Fruit fly (Drosophila melanogaster): ENCODE data around the gene Neto.
A peak's percentile ranks its signal among the peaks of the same experiment; 100 is the strongest.

The Neto gene

dm6 chrX:13411376-13411973, 34.2 kb upstream of the Neto start:
- TF ChIP-seq rn (GFP tag; IDR thresholded peaks at IDR 0.05) (no peak), Snoo (tag; optimal IDR thresholded peaks at IDR 0.05) (no peak), CG4496 (GFP tag; IDR thresholded peaks at IDR 0.05) (peak; percentile 7; the same call in 1 of the 3 replicates), CG32121 (GFP tag; IDR thresholded peaks at IDR 0.05) (no peak), CG10348 (GFP tag; IDR thresholded peaks at IDR 0.05) (no peak), Ets98B (GFP tag; IDR thresholded peaks at IDR 0.05) (peak; percentile 52; the same call in 1 of the 2 replicates), Pif1A (GFP tag; optimal IDR thresholded peaks at IDR 0.05) (no peak), CG17806 (tag; optimal IDR thresholded peaks at IDR 0.05) (no peak), CG14655 (GFP tag; optimal IDR thresholded peaks at IDR 0.05) (no peak), Pif1B (GFP tag; optimal IDR thresholded peaks at IDR 0.05) (peak; percentile 5), CG12605 (GFP tag; IDR thresholded peaks at IDR 0.05) (0 out of 2 replicates have a peak, but pooled peaks have one; percentile 10), EcR (GFP tag; optimal IDR thresholded peaks at IDR 0.05) (no peak), gl (tag; optimal IDR thresholded peaks at IDR 0.05) (no peak), CG8159 (tag; optimal IDR thresholded peaks at IDR 0.05) (no peak), fd96Ca (GFP tag; IDR thresholded peaks at IDR 0.05) (peak; percentile 65; the same call in 2 of the 3 replicates), CG15710 (tag; optimal IDR thresholded peaks at IDR 0.05) (no peak)

dm6 chrX:13412941-13413613, 32.6 kb upstream of the Neto start, which contains the start of the genes CG1998 and Set2:
Gene CG1998 (minus strand): TSS chrX:13413074.
Gene Set2 (plus strand): TSS chrX:13413242.
- peak; percentile 24; the same call in 1 of the 2 replicates for TF ChIP-seq Ets98B (GFP tag; IDR thresholded peaks at IDR 0.05)
- no peak for TF ChIP-seq CG15710 (tag; optimal IDR thresholded peaks at IDR 0.05)

dm6 chrX:13421059-13421458, 24.6 kb upstream of the Neto start:
- TF ChIP-seq CG15710 (tag; optimal IDR thresholded peaks at IDR 0.05), result no peak
- no peak for TF ChIP-seq EcR (GFP tag; optimal IDR thresholded peaks at IDR 0.05)
- no peak for TF ChIP-seq Snoo (tag; optimal IDR thresholded peaks at IDR 0.05)
- no peak for TF ChIP-seq rn (GFP tag; IDR thresholded peaks at IDR 0.05)
- no peak for TF ChIP-seq gl (tag; optimal IDR thresholded peaks at IDR 0.05)
- TF ChIP-seq CG17806 (tag; optimal IDR thresholded peaks at IDR 0.05), result no peak
- TF ChIP-seq CG8159 (tag; optimal IDR thresholded peaks at IDR 0.05), result no peak
- TF ChIP-seq CG4496 (GFP tag; IDR thresholded peaks at IDR 0.05), result no peak
- TF ChIP-seq CG13204 (GFP tag; optimal IDR thresholded peaks at IDR 0.05), result no peak
- no peak for TF ChIP-seq CG8301 (tag; optimal IDR thresholded peaks at IDR 0.05)
- TF ChIP-seq Pif1B (GFP tag; optimal IDR thresholded peaks at IDR 0.05), result no peak
- TF ChIP-seq Pif1A (GFP tag; optimal IDR thresholded peaks at IDR 0.05), result no peak
- no peak for TF ChIP-seq fd96Ca (GFP tag; IDR thresholded peaks at IDR 0.05)
- no peak for TF ChIP-seq Ets98B (GFP tag; IDR thresholded peaks at IDR 0.05)
- no peak for TF ChIP-seq D1 (tag; optimal IDR thresholded peaks at IDR 0.05)
- no peak for TF ChIP-seq CG12605 (GFP tag; IDR thresholded peaks at IDR 0.05)
- TF ChIP-seq CG9948 (tag; optimal IDR thresholded peaks at IDR 0.05), result no peak
- TF ChIP-seq CG14655 (GFP tag; optimal IDR thresholded peaks at IDR 0.05), result no peak
- TF ChIP-seq CG34367 (tag; optimal IDR thresholded peaks at IDR 0.05), result no peak

- no peak for TF ChIP-seq CG12605 (GFP tag; IDR thresholded peaks at IDR 0.05)
- no peak for TF ChIP-seq CG8159 (tag; optimal IDR thresholded peaks at IDR 0.05)
- no peak for TF ChIP-seq rn (GFP tag; IDR thresholded peaks at IDR 0.05)
- no peak for TF ChIP-seq CG15710 (tag; optimal IDR thresholded peaks at IDR 0.05)
- no peak for TF ChIP-seq fd96Ca (GFP tag; IDR thresholded peaks at IDR 0.05)
- no peak for TF ChIP-seq Ets98B (GFP tag; IDR thresholded peaks at IDR 0.05)
- no peak for TF ChIP-seq CG34367 (tag; optimal IDR thresholded peaks at IDR 0.05)
- no peak for TF ChIP-seq CG8301 (tag; optimal IDR thresholded peaks at IDR 0.05)
- TF ChIP-seq Pif1A (GFP tag; optimal IDR thresholded peaks at IDR 0.05), result no peak
- TF ChIP-seq CG9948 (tag; optimal IDR thresholded peaks at IDR 0.05), result no peak
- no peak for TF ChIP-seq CG13204 (GFP tag; optimal IDR thresholded peaks at IDR 0.05)
- no peak for TF ChIP-seq CG14655 (GFP tag; optimal IDR thresholded peaks at IDR 0.05)
- TF ChIP-seq CG10348 (GFP tag; IDR thresholded peaks at IDR 0.05), result no peak
Measured at dm6 chrX:13434065-13434464, 11.6 kb upstream of the Neto start.

dm6 chrX:13444687-13445086, 1.0 kb upstream of the Neto start:
- TF ChIP-seq CG13204 (GFP tag; optimal IDR thresholded peaks at IDR 0.05), result no peak
- no peak for TF ChIP-seq CG15710 (tag; optimal IDR thresholded peaks at IDR 0.05)
- TF ChIP-seq CG32121 (GFP tag; IDR thresholded peaks at IDR 0.05), result no peak
- no peak for TF ChIP-seq CG34367 (tag; optimal IDR thresholded peaks at IDR 0.05)
- TF ChIP-seq CG10348 (GFP tag; IDR thresholded peaks at IDR 0.05), result no peak
- no peak for TF ChIP-seq Ets98B (GFP tag; IDR thresholded peaks at IDR 0.05)
- TF ChIP-seq CG9948 (tag; optimal IDR thresholded peaks at IDR 0.05), result no peak
- TF ChIP-seq fd96Ca (GFP tag; IDR thresholded peaks at IDR 0.05), result no peak
- no peak for TF ChIP-seq CG14655 (GFP tag; optimal IDR thresholded peaks at IDR 0.05)
- TF ChIP-seq Pif1A (GFP tag; optimal IDR thresholded peaks at IDR 0.05), result no peak
- no peak for TF ChIP-seq EcR (GFP tag; optimal IDR thresholded peaks at IDR 0.05)
- TF ChIP-seq rn (GFP tag; IDR thresholded peaks at IDR 0.05), result no peak
- no peak for TF ChIP-seq CG8159 (tag; optimal IDR thresholded peaks at IDR 0.05)

dm6 chrX:13447438-13447837, 1.7 kb downstream of the Neto start:
- TF ChIP-seq gl (tag; optimal IDR thresholded peaks at IDR 0.05) (no peak), Ets98B (GFP tag; IDR thresholded peaks at IDR 0.05) (peak; percentile 30; the same call in 1 of the 2 replicates), CG32121 (GFP tag; IDR thresholded peaks at IDR 0.05) (0 out of 2 replicates have a peak, but pooled peaks have one; percentile 10)
